Worm (Caenorhabditis elegans): ENCODE results near the gene Y39B6A.25.
"Not testable (repeated sequence)": the region's sequence is repeated elsewhere in the genome, so short reads cannot be mapped to it uniquely, and the experiment has no call there.

Y39B6A.25 gene

ce11 chrV:19001016-19001415 lies 25.2 kb upstream of the Y39B6A.25 start, which contains the start of gene Y39B6A.34 (continued):
- TF ChIP-seq C17E4.6 (GFP tag; IDR thresholded peaks at IDR 0.05) (no peak), ZK185.1 (tag; optimal IDR thresholded peaks at IDR 0.05; ENCODE audit: poor library complexity, severe bottlenecking) (no peak), ceh-91 (GFP tag; IDR thresholded peaks at IDR 0.05) (0 out of 2 replicates have a peak, but pooled peaks have one; percentile 17)

- no peak for TF ChIP-seq ceh-40 (GFP tag; IDR thresholded peaks at IDR 0.05)
- no peak for TF ChIP-seq somi-1 (GFP tag; optimal IDR thresholded peaks at IDR 0.05)
- no peak for TF ChIP-seq hsf-1 (GFP tag; IDR thresholded peaks at IDR 0.05)
- no peak for TF ChIP-seq madf-10 (tag; optimal IDR thresholded peaks at IDR 0.05)
- no peak for TF ChIP-seq egl-18 (GFP tag; IDR thresholded peaks at IDR 0.05)
- TF ChIP-seq snpc-1.1 (tag; optimal IDR thresholded peaks at IDR 0.05; ENCODE audit: insufficient read depth): no peak
- no peak for TF ChIP-seq ZK185.1 (tag; optimal IDR thresholded peaks at IDR 0.05; ENCODE audit: poor library complexity, severe bottlenecking)
- no peak for TF ChIP-seq snpc-1.3 (tag; optimal IDR thresholded peaks at IDR 0.05; ENCODE audit: insufficient read depth)
- no peak for TF ChIP-seq ztf-3 (GFP tag; optimal IDR thresholded peaks at IDR 0.05)
- TF ChIP-seq ztf-28 (GFP tag; IDR thresholded peaks at IDR 0.05): no peak
- no peak for TF ChIP-seq nhr-80 (tag; optimal IDR thresholded peaks at IDR 0.05)
- TF ChIP-seq efl-1 (GFP tag; optimal IDR thresholded peaks at IDR 0.05): no peak
- no peak for TF ChIP-seq B0336.3 (GFP tag; IDR thresholded peaks at IDR 0.05)
Measured at ce11 chrV:19001656-19002055, 24.6 kb upstream of the Y39B6A.25 start, which contains the start of gene Y39B6A.33. Y39B6A.33 (plus strand) TSS chrV:19001956.

ce11 chrV:19010405-19010804 lies 15.9 kb upstream of the Y39B6A.25 start:
- TF ChIP-seq nhr-90 (tag; optimal IDR thresholded peaks at IDR 0.05) (no peak), egl-18 (GFP tag; IDR thresholded peaks at IDR 0.05) (no peak), akir-1 (GFP tag; optimal IDR thresholded peaks at IDR 0.05) (no peak), snpc-4 (GFP tag; optimal IDR thresholded peaks at IDR 0.05) (no peak), snpc-4 (tag; optimal IDR thresholded peaks at IDR 0.05) (no peak), attf-6 (GFP tag; IDR thresholded peaks at IDR 0.05) (no peak), nhr-27 (tag; optimal IDR thresholded peaks at IDR 0.05) (no peak), him-1 (tag; optimal IDR thresholded peaks at IDR 0.05) (no peak), dox-1 (GFP tag; IDR thresholded peaks at IDR 0.05) (no peak), ztf-28 (GFP tag; IDR thresholded peaks at IDR 0.05) (no peak), zim-3 (tag; optimal IDR thresholded peaks at IDR 0.05) (no peak), mxl-1 (tag; optimal IDR thresholded peaks at IDR 0.05) (no peak)

- no peak for TF ChIP-seq ztf-25 (GFP tag; IDR thresholded peaks at IDR 0.05)
- no peak for TF ChIP-seq madf-3 (GFP tag; IDR thresholded peaks at IDR 0.05)
- TF ChIP-seq egl-18 (GFP tag; IDR thresholded peaks at IDR 0.05): no peak
- TF ChIP-seq hlh-12 (tag; optimal IDR thresholded peaks at IDR 0.05): no peak
- no peak for TF ChIP-seq tbp1 (GFP tag; optimal IDR thresholded peaks at IDR 0.05)
Measured at ce11 chrV:19013215-19013614, 13.0 kb upstream of the Y39B6A.25 start.

DNA sequence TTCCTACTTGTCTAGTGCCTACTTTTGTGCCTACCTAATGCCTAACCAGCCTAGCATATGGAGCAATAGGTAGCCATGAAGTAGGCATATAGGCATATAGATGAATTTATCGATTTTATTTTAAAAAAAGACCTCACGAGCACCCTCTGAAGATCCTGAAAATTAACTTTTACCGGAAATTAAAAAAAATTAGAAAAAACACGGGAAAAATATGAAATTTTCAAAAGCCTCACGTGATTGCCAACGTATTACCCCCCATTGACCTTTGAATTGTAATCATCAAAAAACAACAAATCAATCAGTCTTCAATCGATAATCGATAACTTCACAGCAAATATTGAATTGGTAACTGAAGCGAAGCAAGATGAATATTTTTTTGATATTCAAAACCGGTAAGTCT lies 12.0 kb upstream of the Y39B6A.25 start, which contains the start of gene Y39B6A.30:
Y39B6A.30 (plus strand) TSS at position 301 of the 400 bp plus-strand sequence.
- not testable (repeated sequence) for TF ChIP-seq F22D6.2 (tag; optimal IDR thresholded peaks at IDR 0.05); hlh-26 (GFP tag; conservative IDR thresholded peaks at IDR 0.05); mxl-1 (tag; optimal IDR thresholded peaks at IDR 0.05)

Data from whole organism, young adult.